Worm (Caenorhabditis elegans) whole organism, L4/young adult: Measurements from ENCODE around the gene ncx-10.

ENCODE experiments used
- W03F9.2 ChIP-seq: fragments of 150-350 bp; optimal IDR thresholded peaks from 2 replicates; lab custom pipeline; 2014; ENCODE audit warnings: missing biosample characterization, missing genetic modification characterization
- dao-5 ChIP-seq: sonication (generic microtip); optimal IDR thresholded peaks from 2 replicates; lab custom pipeline; 2016; ENCODE audit warnings: missing genotype, missing genetic modification characterization, moderate library complexity, missing compliant biosample characterization
- him-1 ChIP-seq: sonication (generic microtip); optimal IDR thresholded peaks from 2 replicates; lab custom pipeline; 2016; ENCODE audit warnings: missing genotype, missing genetic modification reagents, missing genetic modification characterization, missing compliant biosample characterization

DNA sequence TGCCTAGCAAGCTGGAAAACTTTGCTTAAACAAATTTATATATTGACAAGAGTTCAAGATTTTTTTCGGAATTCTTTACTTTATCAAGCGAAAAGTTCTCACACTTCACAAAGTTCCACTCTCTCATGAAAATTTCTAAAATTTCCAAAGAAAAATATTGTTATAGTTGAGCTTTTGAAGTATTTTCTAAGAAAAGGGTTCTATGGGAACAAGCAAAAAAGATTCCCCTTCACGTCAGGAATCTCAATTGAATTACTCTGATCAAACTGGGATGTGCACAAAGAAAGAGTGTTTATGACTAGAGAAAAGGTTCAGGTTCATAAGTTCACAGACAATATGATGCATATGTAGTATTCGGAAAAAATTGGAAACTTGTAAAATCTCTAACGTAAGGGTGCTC lies 28.5 kb downstream of the ncx-10 start:
- TF ChIP-seq him-1 (no peak), dao-5 (tag; lab: Kevin White, UChicago) (no peak), W03F9.2 (tag; lab: Kevin White, UChicago) (no peak)
